Fruit fly (Drosophila melanogaster) whole organism, embryonic: ENCODE results near the gene CG7328.

Experiments used
- Adf1 ChIP-seq: fragments of 200-800 bp; sonication (Bioruptor generic); IDR thresholded peaks from 2 replicates; pipeline ENCODE4 v1.3.6; 2022; ENCODE audit warnings: missing biosample characterization, missing genetic modification characterization
- Atf-2 ChIP-seq: fragments of 200-800 bp; sonication (Bioruptor generic); optimal IDR thresholded peaks from 2 replicates; lab custom pipeline; 2016; ENCODE audit warnings: missing biosample characterization, missing genetic modification characterization
- CG12071 ChIP-seq: fragments of 200-800 bp; sonication (Bioruptor generic); optimal IDR thresholded peaks from 3 replicates; lab custom pipeline; 2018; ENCODE audit warnings: missing biosample characterization, mild to moderate bottlenecking, missing genetic modification characterization
- CG12769 ChIP-seq: fragments of 200-800 bp; sonication (Bioruptor generic); optimal IDR thresholded peaks from 2 replicates; lab custom pipeline; 2019; ENCODE audit warnings: missing biosample characterization, mild to moderate bottlenecking, missing genetic modification characterization, moderate library complexity
- CG12942 ChIP-seq: fragments of 200-800 bp; sonication (Bioruptor generic); optimal IDR thresholded peaks from 3 replicates; lab custom pipeline; 2016; ENCODE audit warnings: missing biosample characterization, missing genetic modification characterization
- CG13775 ChIP-seq: fragments of 200-800 bp; sonication (Bioruptor generic); optimal IDR thresholded peaks from 3 replicates; lab custom pipeline; 2017; ENCODE audit warnings: missing biosample characterization, mild to moderate bottlenecking, missing genetic modification characterization
- CG14441 ChIP-seq: fragments of 200-800 bp; sonication (Bioruptor generic); IDR thresholded peaks from 2 replicates; pipeline ENCODE4 v1.3.6; 2022; ENCODE audit warnings: missing biosample characterization, missing genetic modification characterization
- CG1603 ChIP-seq: fragments of 200-800 bp; sonication (Bioruptor generic); optimal IDR thresholded peaks from 2 replicates; lab custom pipeline; 2019; ENCODE audit warnings: missing biosample characterization, mild to moderate bottlenecking, missing genetic modification characterization, moderate library complexity
- CG16813 ChIP-seq: fragments of 200-800 bp; sonication (Bioruptor generic); IDR thresholded peaks from 3 replicates; pipeline ENCODE4 v1.3.6; 2022; ENCODE audit warnings: missing biosample characterization, missing genetic modification characterization; ENCODE audit not compliant: partially characterized antibody
- CG17385 ChIP-seq: fragments of 200-800 bp; sonication (Bioruptor generic); optimal IDR thresholded peaks from 3 replicates; lab custom pipeline; 2018; ENCODE audit warnings: missing biosample characterization, mild to moderate bottlenecking, missing genetic modification characterization
- CG17568 ChIP-seq: fragments of 200-800 bp; sonication (Bioruptor generic); optimal IDR thresholded peaks from 2 replicates; lab custom pipeline; 2018; ENCODE audit warnings: missing biosample characterization, mild to moderate bottlenecking, missing genetic modification characterization, moderate library complexity
- CG17829 ChIP-seq: fragments of 200-800 bp; optimal IDR thresholded peaks from 2 replicates; lab custom pipeline; 2019; ENCODE audit warnings: missing biosample characterization, mild to moderate bottlenecking, missing genetic modification characterization, moderate library complexity
- CG2875 ChIP-seq: fragments of 200-800 bp; sonication (Bioruptor generic); optimal IDR thresholded peaks from 2 replicates; lab custom pipeline; 2017; ENCODE audit warnings: missing biosample characterization, mild to moderate bottlenecking, missing genetic modification characterization, missing genetic modification reagents
- CG3726 ChIP-seq: fragments of 200-800 bp; sonication (Bioruptor generic); IDR thresholded peaks from 3 replicates; pipeline ENCODE4, ENCODE4 v1.3.6; 2022; ENCODE audit warnings: missing biosample characterization, missing genetic modification characterization
- CG4424 ChIP-seq: fragments of 200-800 bp; sonication (Bioruptor generic); optimal IDR thresholded peaks from 3 replicates; lab custom pipeline; 2016; ENCODE audit warnings: missing biosample characterization, missing genetic modification characterization
- CG5953 ChIP-seq: fragments of 200-800 bp; sonication (Bioruptor generic); IDR thresholded peaks from 2 replicates; pipeline ENCODE4 v1.3.6; 2022; ENCODE audit warnings: missing biosample characterization, missing genetic modification characterization
- CG6272 ChIP-seq: fragments of 200-800 bp; sonication (Bioruptor generic); IDR thresholded peaks from 2 replicates; pipeline ENCODE4 v1.3.6; 2022; ENCODE audit warnings: missing biosample characterization, missing genetic modification characterization
- CG8765 ChIP-seq: fragments of 200-800 bp; sonication (Bioruptor generic); IDR thresholded peaks from 2 replicates; pipeline ENCODE4 v1.3.6; 2022; ENCODE audit warnings: missing biosample characterization, missing genetic modification characterization
- CG9609 ChIP-seq: fragments of 200-800 bp; sonication (Bioruptor generic); optimal IDR thresholded peaks from 3 replicates; lab custom pipeline; 2016; ENCODE audit warnings: missing biosample characterization, missing genetic modification characterization
- CG9797 ChIP-seq: fragments of 200-800 bp; sonication (Bioruptor generic); optimal IDR thresholded peaks from 3 replicates; lab custom pipeline; 2018; ENCODE audit warnings: missing biosample characterization, mild to moderate bottlenecking, missing genetic modification characterization
- Doc3 ChIP-seq: fragments of 200-800 bp; sonication (Bioruptor generic); IDR thresholded peaks from 3 replicates; pipeline ENCODE4 v1.3.6; 2022; ENCODE audit warnings: missing biosample characterization, missing genetic modification characterization; ENCODE audit not compliant: partially characterized antibody
- E2f2 ChIP-seq: fragments of 200-800 bp; sonication (Bioruptor generic); IDR thresholded peaks from 2 replicates; pipeline ENCODE4 v1.3.6; 2022; ENCODE audit warnings: missing biosample characterization, missing genetic modification characterization
- Eip74EF ChIP-seq, 2 experiments: fragments of 200-800 bp in 1 of 2; fragments of >200 bp in 1 of 2; sonication (Bioruptor generic) in 1 of 2; optimal IDR thresholded peaks; 2 replicates each; lab custom pipeline; 2017 to 2019; ENCODE audit warnings: missing biosample characterization in 2 of 2, missing genetic modification characterization in 2 of 2, mild to moderate bottlenecking in 1 of 2, moderate library complexity in 1 of 2
- Fer3 ChIP-seq: fragments of 200-800 bp; sonication (Bioruptor generic); optimal IDR thresholded peaks from 2 replicates; lab custom pipeline; 2018; ENCODE audit warnings: missing biosample characterization, mild to moderate bottlenecking, missing genetic modification characterization, moderate library complexity
- GATAe ChIP-seq: fragments of 200-800 bp; sonication (Bioruptor generic); conservative IDR thresholded peaks from 2 replicates; pipeline ENCODE4 v1.3.6; 2022; ENCODE audit warnings: missing biosample characterization, missing genetic modification characterization
- HLH4C ChIP-seq: fragments of 200-800 bp; sonication (Bioruptor generic); IDR thresholded peaks from 3 replicates; pipeline ENCODE4 v1.3.6; 2022; ENCODE audit warnings: missing biosample characterization, missing genetic modification characterization; ENCODE audit not compliant: partially characterized antibody
- HLHmδ ChIP-seq: fragments of 200-800 bp; sonication (Bioruptor generic); optimal IDR thresholded peaks from 2 replicates; lab custom pipeline; 2018; ENCODE audit warnings: missing biosample characterization, mild to moderate bottlenecking, missing genetic modification characterization, moderate library complexity
- Hr78 ChIP-seq, 2 experiments: fragments of 200-800 bp in 1 of 2; fragments of >200 bp in 1 of 2; sonication (Bioruptor generic) in 1 of 2; optimal IDR thresholded peaks; 2 replicates each; lab custom pipeline; 2017 to 2019; ENCODE audit warnings: missing biosample characterization in 2 of 2, missing genetic modification characterization in 2 of 2, mild to moderate bottlenecking in 1 of 2, moderate library complexity in 1 of 2
- Lhr ChIP-seq: fragments of 200-800 bp; sonication (Bioruptor generic); optimal IDR thresholded peaks from 3 replicates; lab custom pipeline; 2017; ENCODE audit warnings: mild to moderate bottlenecking, missing biosample characterization, missing genetic modification reagents, missing genetic modification characterization
- Nf-YA ChIP-seq: fragments of 200-800 bp; sonication (Bioruptor generic); IDR thresholded peaks from 2 replicates; pipeline ENCODE4 v1.3.6; 2022; ENCODE audit warnings: missing biosample characterization, missing genetic modification characterization
- Nf-YC ChIP-seq: fragments of 200-800 bp; optimal IDR thresholded peaks from 3 replicates; lab custom pipeline; 2019; ENCODE audit warnings: missing biosample characterization, mild to moderate bottlenecking, missing genetic modification characterization, moderate library complexity
- PHDP ChIP-seq: fragments of 200-800 bp; sonication (Bioruptor generic); optimal IDR thresholded peaks from 3 replicates; lab custom pipeline; 2018; ENCODE audit warnings: missing biosample characterization, mild to moderate bottlenecking, missing genetic modification characterization, moderate library complexity
- Poxn ChIP-seq: fragments of 200-800 bp; sonication (Bioruptor generic); IDR thresholded peaks from 2 replicates; pipeline ENCODE4 v1.3.6; 2022; ENCODE audit warnings: missing biosample characterization, missing genetic modification characterization
- Rfx ChIP-seq: fragments of 200-800 bp; sonication (Bioruptor generic); IDR thresholded peaks from 2 replicates; pipeline ENCODE4 v1.3.6; 2022; ENCODE audit warnings: missing biosample characterization, missing genetic modification characterization
- Side ChIP-seq: fragments of 200-800 bp; sonication (Bioruptor generic); optimal IDR thresholded peaks from 2 replicates; lab custom pipeline; 2016; ENCODE audit warnings: missing biosample characterization, missing genetic modification characterization
- Xrp1 ChIP-seq: fragments of 200-800 bp; sonication (Bioruptor generic); IDR thresholded peaks from 2 replicates; pipeline ENCODE4 v1.3.6; 2022; ENCODE audit warnings: missing biosample characterization, missing genetic modification characterization
- ara ChIP-seq: fragments of 200-800 bp; sonication (Bioruptor generic); IDR thresholded peaks from 2 replicates; pipeline ENCODE4 v1.3.6; 2022; ENCODE audit warnings: missing biosample characterization, missing genetic modification characterization
- eve ChIP-seq, 2 experiments: fragments of >200 bp; optimal IDR thresholded peaks; 2 replicates each; lab custom pipeline; 2017; ENCODE audit warnings: missing biosample characterization in 2 of 2, missing genetic modification characterization in 2 of 2
- exex ChIP-seq: fragments of 200-800 bp; sonication (Bioruptor generic); optimal IDR thresholded peaks from 4 replicates; lab custom pipeline; 2018; ENCODE audit warnings: missing biosample characterization, mild to moderate bottlenecking, missing genetic modification characterization, moderate library complexity
- kni ChIP-seq: fragments of 200-800 bp; sonication (Bioruptor generic); optimal IDR thresholded peaks from 3 replicates; lab custom pipeline; 2017; ENCODE audit warnings: mild to moderate bottlenecking, missing biosample characterization, missing genetic modification reagents, missing genetic modification characterization
- nau ChIP-seq: fragments of 200-800 bp; sonication (Bioruptor generic); optimal IDR thresholded peaks from 3 replicates; lab custom pipeline; 2017; ENCODE audit warnings: missing biosample characterization, mild to moderate bottlenecking, missing genetic modification characterization, missing genetic modification reagents
- nerfin-1 ChIP-seq: fragments of 200-800 bp; sonication (Bioruptor generic); optimal IDR thresholded peaks from 3 replicates; lab custom pipeline; 2019; ENCODE audit warnings: missing biosample characterization, mild to moderate bottlenecking, missing genetic modification characterization, moderate library complexity
- onecut ChIP-seq: fragments of 200-800 bp; sonication (Bioruptor generic); IDR thresholded peaks from 2 replicates; pipeline ENCODE4 v1.3.6; 2022; ENCODE audit warnings: missing biosample characterization, missing genetic modification characterization
- psq ChIP-seq: fragments of 200-800 bp; sonication (Bioruptor generic); optimal IDR thresholded peaks from 2 replicates; lab custom pipeline; 2017; ENCODE audit warnings: missing biosample characterization, missing genetic modification characterization
- sob ChIP-seq: fragments of 200-800 bp; sonication (Bioruptor generic); IDR thresholded peaks from 2 replicates; pipeline ENCODE4 v1.3.6; 2022; ENCODE audit warnings: missing biosample characterization, missing genetic modification characterization
- tap ChIP-seq: fragments of 200-800 bp; optimal IDR thresholded peaks from 3 replicates; lab custom pipeline; 2019; ENCODE audit warnings: missing biosample characterization, mild to moderate bottlenecking, missing genetic modification characterization, moderate library complexity
- wek ChIP-seq: fragments of 200-800 bp; sonication (Bioruptor generic); optimal IDR thresholded peaks from 3 replicates; lab custom pipeline; 2018; ENCODE audit warnings: missing biosample characterization, mild to moderate bottlenecking, missing genetic modification characterization, moderate library complexity
- z ChIP-seq: fragments of 200-800 bp; sonication (Bioruptor generic); IDR thresholded peaks from 3 replicates; pipeline ENCODE4 v1.3.6; 2022; ENCODE audit warnings: missing biosample characterization, missing genetic modification characterization

Gene CG7328

dm6 chr3L:20140589-20141207 is at the start of gene CG7328 (continued):
- no peak for TF ChIP-seq CG5953 (GFP tag; lab: Robert Waterston, UW)
- no peak for TF ChIP-seq CG9609
- TF ChIP-seq Lhr (GFP tag; lab: Kevin White, UChicago) = no peak
- TF ChIP-seq ara (GFP tag; lab: Robert Waterston, UW) = no peak
- TF ChIP-seq CG17568 (GFP tag; lab: Kevin White, UChicago) = no peak
- TF ChIP-seq CG13775 = peak; percentile 43
- TF ChIP-seq Poxn (GFP tag; lab: Robert Waterston, UW) = no peak
- TF ChIP-seq tap = no peak
- no peak for TF ChIP-seq Nf-YA (GFP tag; lab: Robert Waterston, UW)
- no peak for TF ChIP-seq CG9797 (GFP tag; lab: Kevin White, UChicago)
- TF ChIP-seq Atf-2 (GFP tag; lab: Kevin White, UChicago) = no peak
- no peak for TF ChIP-seq CG12942 (GFP tag; lab: Kevin White, UChicago)
- TF ChIP-seq Doc3 (GFP tag; lab: Robert Waterston, UW) = no peak
- no peak for TF ChIP-seq kni (GFP tag; lab: Kevin White, UChicago)
- TF ChIP-seq CG4424 (GFP tag; lab: Kevin White, UChicago) = no peak
- TF ChIP-seq CG12071 (GFP tag; lab: Kevin White, UChicago) = no peak
- TF ChIP-seq Xrp1 (GFP tag; lab: Robert Waterston, UW) = peak; percentile 35; the same call in 1 of the 2 replicates
- TF ChIP-seq HLHmδ = no peak
- TF ChIP-seq CG1603 (tag; lab: Kevin White, UChicago) = no peak
- peak; percentile 3 for TF ChIP-seq Side (GFP tag; lab: Kevin White, UChicago)
- no peak for TF ChIP-seq psq (GFP tag; lab: Kevin White, UChicago)
- no peak for TF ChIP-seq CG16813 (GFP tag; lab: Robert Waterston, UW)
- peak; percentile 14; the same call in 1 of the 2 replicates for TF ChIP-seq CG14441 (GFP tag; lab: Robert Waterston, UW)
- peak; percentile 33; the same call in 1 of the 2 replicates for TF ChIP-seq Adf1 (GFP tag; lab: Robert Waterston, UW)
- TF ChIP-seq CG3726 = no peak
- no peak for TF ChIP-seq CG17829 (tag; lab: Kevin White, UChicago)
- TF ChIP-seq CG2875 (GFP tag; lab: Kevin White, UChicago) = no peak
- TF ChIP-seq Fer3 = no peak
- TF ChIP-seq CG6272 (GFP tag; lab: Robert Waterston, UW) = no peak
- TF ChIP-seq nerfin-1 (tag; lab: Kevin White, UChicago) = no peak
- TF ChIP-seq z (GFP tag; lab: Robert Waterston, UW) = no peak

- TF ChIP-seq GATAe (GFP tag; lab: Robert Waterston, UW) (peak; percentile 99), E2f2 (GFP tag; lab: Robert Waterston, UW) (no peak), sob (peak; percentile 46; the same call in 1 of the 2 replicates), CG8765 (GFP tag; lab: Robert Waterston, UW) (peak; percentile 35; the same call in 1 of the 2 replicates), CG17385 (GFP tag; lab: Kevin White, UChicago) (peak; percentile 22), Eip74EF (GFP tag; optimal IDR thresholded peaks at IDR 0.05; lab: Kevin White, UChicago) (peak in 1 of 2 experiments; percentile 22), CG12769 (tag; lab: Kevin White, UChicago) (peak; percentile 60), Nf-YC (tag; lab: Kevin White, UChicago) (peak; percentile 45), wek (peak; percentile 21), exex (peak; percentile 90), nau (GFP tag; lab: Kevin White, UChicago) (no peak), HLH4C (0 out of 3 replicates have a peak, but pooled peaks have one; percentile 13), Hr78 (GFP tag; optimal IDR thresholded peaks at IDR 0.05; lab: Kevin White, UChicago) (peak in 1 of 2 experiments; percentile 20), Rfx (GFP tag; lab: Robert Waterston, UW) (peak; percentile 12; the same call in 1 of the 2 replicates), eve (GFP tag; optimal IDR thresholded peaks at IDR 0.05; lab: Kevin White, UChicago) (peak in 1 of 2 experiments; percentile 31), PHDP (tag; lab: Kevin White, UChicago) (peak; percentile 12), onecut (GFP tag; lab: Robert Waterston, UW) (peak; percentile 7; the same call in 1 of the 2 replicates)
These were observed 47.6 kb upstream of the CG7328 start, which contains the start of gene Ssk for dm6 chr3L:20187885-20188570. Gene Ssk (plus strand): TSS chr3L:20188522.
